Fruit fly (Drosophila melanogaster) whole organism, wandering third instar larva: Measurements from ENCODE around the gene Ptpmeg2.
A peak's percentile ranks its signal among the peaks of the same experiment; 100 is the strongest.

Experiments used
- CG9705 ChIP-seq: fragments of 200-800 bp; sonication (Bioruptor generic); optimal IDR thresholded peaks from 2 replicates; lab custom pipeline; 2018; ENCODE audit warnings: missing biosample characterization, mild to moderate bottlenecking, missing genetic modification characterization
- CrebA ChIP-seq: fragments of 200-800 bp; sonication (Bioruptor generic); optimal IDR thresholded peaks from 2 replicates; lab custom pipeline; 2016; ENCODE audit warnings: missing biosample characterization, mild to moderate bottlenecking, missing genetic modification characterization, borderline replicate concordance
- Dfd ChIP-seq: fragments of >200 bp; optimal IDR thresholded peaks from 2 replicates; lab custom pipeline; 2017; ENCODE audit warnings: missing biosample characterization, missing genetic modification characterization
- GATAd ChIP-seq: sonication (Bioruptor generic); optimal IDR thresholded peaks from 2 replicates; lab custom pipeline; 2016; ENCODE audit warnings: missing biosample characterization, missing genetic modification characterization
- HLH106 ChIP-seq: fragments of 200-800 bp; optimal IDR thresholded peaks from 3 replicates; lab custom pipeline; 2019; ENCODE audit warnings: missing biosample characterization, mild to moderate bottlenecking, missing genetic modification characterization, moderate library complexity
- Hr78 ChIP-seq: fragments of >200 bp; optimal IDR thresholded peaks from 2 replicates; lab custom pipeline; 2017; ENCODE audit warnings: missing biosample characterization, missing genetic modification characterization
- Hr83 ChIP-seq: fragments of 200-300 bp; sonication (Bioruptor generic); optimal IDR thresholded peaks from 2 replicates; lab custom pipeline; 2016; ENCODE audit warnings: missing biosample characterization, mild to moderate bottlenecking, missing genetic modification characterization, moderate library complexity; ENCODE audit not compliant: poor library complexity, severe bottlenecking
- Jra ChIP-seq: sonication (Bioruptor generic); optimal IDR thresholded peaks from 2 replicates; lab custom pipeline; 2016; ENCODE audit warnings: missing biosample characterization, missing genetic modification characterization
- Myc ChIP-seq: fragments of >200 bp; optimal IDR thresholded peaks from 2 replicates; lab custom pipeline; 2017
- N ChIP-seq: fragments of >200 bp; optimal IDR thresholded peaks from 2 replicates; lab custom pipeline; 2018; ENCODE audit warnings: missing biosample characterization, missing external identifiers, missing genetic modification characterization
- OdsH ChIP-seq: fragments of 200-800 bp; sonication (Bioruptor generic); optimal IDR thresholded peaks from 2 replicates; lab custom pipeline; 2016; ENCODE audit warnings: missing biosample characterization, mild to moderate bottlenecking, missing genetic modification characterization
- Rel ChIP-seq, 2 experiments: fragments of 200-800 bp; sonication (Bioruptor generic) in 1 of 2; optimal IDR thresholded peaks; 2 replicates in 1 of 2; 3 replicates in 1 of 2; lab custom pipeline; 2016 to 2019; ENCODE audit warnings: mild to moderate bottlenecking in 2 of 2, missing biosample characterization in 2 of 2, missing genetic modification characterization in 2 of 2, moderate library complexity in 1 of 2
- Vsx2 ChIP-seq: fragments of 200-300, 225-300 bp; sonication (Bioruptor generic); optimal IDR thresholded peaks from 2 replicates; lab custom pipeline; 2018; ENCODE audit warnings: missing biosample characterization, missing genetic modification characterization; ENCODE audit not compliant: partially characterized antibody
- brk ChIP-seq: fragments of 200-800 bp; sonication (Bioruptor generic); optimal IDR thresholded peaks from 2 replicates; lab custom pipeline; 2016; ENCODE audit warnings: missing biosample characterization, mild to moderate bottlenecking, missing genetic modification characterization
- dl ChIP-seq, 2 experiments: fragments of 175-275, 200-275 bp in 1 of 2; fragments of 200-275 bp in 1 of 2; sonication (Bioruptor generic); optimal IDR thresholded peaks; lab custom pipeline; 2018; ENCODE audit warnings: mild to moderate bottlenecking in 2 of 2, missing biosample characterization in 2 of 2, missing genetic modification characterization in 2 of 2, moderate library complexity in 2 of 2; ENCODE audit not compliant: partially characterized antibody in 2 of 2, insufficient read depth in 1 of 2
- dmrt93B ChIP-seq: fragments of 200-800 bp; sonication (Bioruptor generic); optimal IDR thresholded peaks from 2 replicates; lab custom pipeline; 2018; ENCODE audit warnings: missing biosample characterization, mild to moderate bottlenecking, missing genetic modification characterization
- psq ChIP-seq: fragments of 200-800 bp; sonication (Bioruptor generic); optimal IDR thresholded peaks from 3 replicates; lab custom pipeline; 2017; ENCODE audit warnings: missing biosample characterization, mild to moderate bottlenecking, missing genetic modification characterization, moderate library complexity
- rgr ChIP-seq: fragments of 200-800 bp; sonication (Bioruptor generic); optimal IDR thresholded peaks from 3 replicates; lab custom pipeline; 2016; ENCODE audit warnings: missing biosample characterization, mild to moderate bottlenecking, missing genetic modification characterization
- tai ChIP-seq: sonication (Bioruptor generic); optimal IDR thresholded peaks from 2 replicates; lab custom pipeline; 2016; ENCODE audit warnings: missing biosample characterization, missing genetic modification characterization
- usp ChIP-seq: fragments of >200 bp; optimal IDR thresholded peaks from 2 replicates; lab custom pipeline; 2017; ENCODE audit warnings: missing biosample characterization, missing genetic modification characterization

The Ptpmeg2 gene

dm6 chrX:9577338-9577644, 81.7 kb downstream of the Ptpmeg2 start:
- TF ChIP-seq CrebA (GFP tag; lab: Kevin White, UChicago) = no peak
- TF ChIP-seq CG9705 (GFP tag; lab: Kevin White, UChicago) = no peak
- TF ChIP-seq Hr78 (GFP tag; lab: Kevin White, UChicago) = no peak
- TF ChIP-seq Rel (GFP tag; optimal IDR thresholded peaks at IDR 0.05; lab: Kevin White, UChicago) = no peak
- TF ChIP-seq Rel (tag; optimal IDR thresholded peaks at IDR 0.05; lab: Kevin White, UChicago) = no peak
- TF ChIP-seq rgr (GFP tag; lab: Kevin White, UChicago) = no peak
- no peak for TF ChIP-seq OdsH (GFP tag; lab: Kevin White, UChicago)
- no peak for TF ChIP-seq dmrt93B
- TF ChIP-seq usp (GFP tag; lab: Kevin White, UChicago) = no peak
- TF ChIP-seq Jra (GFP tag; lab: Kevin White, UChicago) = no peak
- no peak for TF ChIP-seq tai
- TF ChIP-seq, all 38 proteins: peak for 0

dm6 chrX:9576504-9577337, 82.2 kb downstream of the Ptpmeg2 start:
- TF ChIP-seq Myc (no peak), Hr83 (peak; percentile 68), HLH106 (tag; lab: Kevin White, UChicago) (no peak), OdsH (GFP tag; lab: Kevin White, UChicago) (no peak), Dfd (GFP tag; lab: Kevin White, UChicago) (no peak), dl (GFP tag; optimal IDR thresholded peaks at IDR 0.05; lab: Kevin White, UChicago; ENCODE audit: insufficient read depth in 1 of 2, partially characterized antibody in 2 of 2) (no peak), GATAd (GFP tag; lab: Kevin White, UChicago) (no peak), brk (GFP tag; lab: Kevin White, UChicago) (no peak), usp (GFP tag; lab: Kevin White, UChicago) (no peak), Jra (GFP tag; lab: Kevin White, UChicago) (no peak), N (no peak), psq (GFP tag; lab: Kevin White, UChicago) (no peak), Rel (GFP tag; optimal IDR thresholded peaks at IDR 0.05; lab: Kevin White, UChicago) (no peak), Rel (tag; optimal IDR thresholded peaks at IDR 0.05; lab: Kevin White, UChicago) (peak; percentile 99), CG9705 (GFP tag; lab: Kevin White, UChicago) (no peak), Vsx2 (GFP tag; lab: Kevin White, UChicago) (no peak)
